Fruit fly (Drosophila melanogaster) whole organism, prepupa: ENCODE measurements around the gene Trc8.

ENCODE experiments used
- CG3919 ChIP-seq: fragments of 200-800 bp; sonication (Bioruptor generic); optimal IDR thresholded peaks from 3 replicates; lab custom pipeline; 2016; ENCODE audit warnings: missing biosample characterization, missing genetic modification characterization
- Hr39 ChIP-seq: fragments of 200-800 bp; sonication (Bioruptor generic); optimal IDR thresholded peaks from 2 replicates; lab custom pipeline; 2016; ENCODE audit warnings: missing biosample characterization, missing genetic modification characterization
- Sox102F ChIP-seq: fragments of 200-800 bp; sonication (Bioruptor generic); optimal IDR thresholded peaks from 2 replicates; lab custom pipeline; 2016; ENCODE audit warnings: missing biosample characterization, mild to moderate bottlenecking, missing genetic modification characterization
- cyc ChIP-seq: fragments of 200-800 bp; sonication (Bioruptor generic); optimal IDR thresholded peaks from 3 replicates; lab custom pipeline; 2016; ENCODE audit warnings: missing biosample characterization, missing genetic modification characterization
- esn ChIP-seq: fragments of 200-800 bp; sonication (Bioruptor generic); optimal IDR thresholded peaks from 2 replicates; lab custom pipeline; 2016; ENCODE audit warnings: missing biosample characterization, mild to moderate bottlenecking, missing genetic modification characterization, moderate library complexity
- spab ChIP-seq: fragments of 200-800 bp; sonication (Bioruptor generic); optimal IDR thresholded peaks from 2 replicates; lab custom pipeline; 2017; ENCODE audit warnings: missing biosample characterization, mild to moderate bottlenecking, missing genetic modification characterization, missing genetic modification reagents

- TF ChIP-seq spab (no peak), esn (GFP tag; lab: Kevin White, UChicago) (no peak), CG3919 (GFP tag; lab: Kevin White, UChicago) (no peak), Sox102F (GFP tag; lab: Kevin White, UChicago) (no peak), Hr39 (GFP tag; lab: Kevin White, UChicago) (no peak), cyc (GFP tag; lab: Kevin White, UChicago) (no peak)
These were observed 42.8 kb upstream of the Trc8 start for dm6 chr3R:29546418-29546817.
